Fruit fly (Drosophila melanogaster): ENCODE results near the gene B-H2.
A peak's percentile ranks its signal among the peaks of the same experiment; 100 is the strongest.

Gene B-H2

DNA sequence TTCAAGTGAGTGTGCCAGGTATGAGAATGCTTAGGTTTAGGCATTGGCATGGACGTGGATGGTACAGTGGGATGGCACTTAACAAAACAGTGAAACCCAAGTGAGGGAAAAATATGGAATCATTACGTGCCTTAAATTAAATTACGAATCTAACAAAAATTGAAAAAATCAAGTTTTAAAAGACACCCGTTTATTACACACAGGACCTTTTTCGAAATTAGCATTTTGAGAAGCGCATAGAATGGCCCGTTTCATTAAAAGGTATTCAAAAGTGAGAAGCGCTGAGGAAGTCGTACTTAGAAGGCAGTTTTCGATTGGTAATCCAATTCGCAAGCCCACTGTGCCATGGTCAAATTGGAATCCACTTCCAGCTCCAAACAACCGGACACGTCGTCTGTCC is 22.0 kb downstream of the B-H2 start (continued):
- TF ChIP-seq mld (GFP tag; IDR thresholded peaks at IDR 0.05; ENCODE audit: partially characterized antibody): no peak
- peak; percentile 1 for TF ChIP-seq CG11504 (tag; optimal IDR thresholded peaks at IDR 0.05)
- TF ChIP-seq twi (tag; optimal IDR thresholded peaks at IDR 0.05): no peak
- peak; percentile 37; the same call in 1 of the 2 replicates for TF ChIP-seq CG4404 (GFP tag; IDR thresholded peaks at IDR 0.05)
- peak; percentile 6 for TF ChIP-seq CG14710 (tag; optimal IDR thresholded peaks at IDR 0.05)
- TF ChIP-seq CG17829 (tag; optimal IDR thresholded peaks at IDR 0.05): peak; percentile 81
- TF ChIP-seq insv (GFP tag; optimal IDR thresholded peaks at IDR 0.05): peak in 1 of 2 experiments; percentile 65
- peak; percentile 41 for TF ChIP-seq CG15696 (tag; optimal IDR thresholded peaks at IDR 0.05)
- no peak for TF ChIP-seq CG33213 (GFP tag; optimal IDR thresholded peaks at IDR 0.05)
- peak; percentile 37; the same call in 2 of the 3 replicates for TF ChIP-seq row (GFP tag; IDR thresholded peaks at IDR 0.05)
- no peak for TF ChIP-seq hth (optimal IDR thresholded peaks at IDR 0.05)
- no peak for TF ChIP-seq CG10147 (GFP tag; optimal IDR thresholded peaks at IDR 0.05)
- 0 out of 3 replicates have a peak, but pooled peaks have one; percentile 17 for TF ChIP-seq zfh1 (GFP tag; IDR thresholded peaks at IDR 0.05)
- TF ChIP-seq CG9727 (GFP tag; optimal IDR thresholded peaks at IDR 0.05): peak; percentile 8
- no peak for TF ChIP-seq CG10462 (GFP tag; optimal IDR thresholded peaks at IDR 0.05)
- TF ChIP-seq CG3281 (GFP tag; optimal IDR thresholded peaks at IDR 0.05): no peak
- TF ChIP-seq phol (tag; optimal IDR thresholded peaks at IDR 0.05): peak; percentile 54
- TF ChIP-seq zen (tag; optimal IDR thresholded peaks at IDR 0.05): peak; percentile 35
- TF ChIP-seq Xrp1 (GFP tag; IDR thresholded peaks at IDR 0.05): peak; percentile 22; the same call in 1 of the 2 replicates
- peak; percentile 22 for TF ChIP-seq D19A (tag; optimal IDR thresholded peaks at IDR 0.05)
- TF ChIP-seq CG8281 (tag; optimal IDR thresholded peaks at IDR 0.05): no peak
- peak; percentile 50 for TF ChIP-seq CG2712 (tag; optimal IDR thresholded peaks at IDR 0.05)
- no peak for TF ChIP-seq fd64A (GFP tag; optimal IDR thresholded peaks at IDR 0.05)
- peak; percentile 15 for TF ChIP-seq CG10267 (tag; optimal IDR thresholded peaks at IDR 0.05)
- TF ChIP-seq gem (tag; optimal IDR thresholded peaks at IDR 0.05): peak; percentile 4
- TF ChIP-seq prd (optimal IDR thresholded peaks at IDR 0.05): no peak
- TF ChIP-seq prd (GFP tag; IDR thresholded peaks at IDR 0.05): 0 out of 3 replicates have a peak, but pooled peaks have one; percentile 15
- TF ChIP-seq her (GFP tag; optimal IDR thresholded peaks at IDR 0.05): no peak
- TF ChIP-seq MESR4 (GFP tag; optimal IDR thresholded peaks at IDR 0.05): no peak
- no peak for TF ChIP-seq so (GFP tag; IDR thresholded peaks at IDR 0.05)
- TF ChIP-seq CG2116 (GFP tag; optimal IDR thresholded peaks at IDR 0.05): no peak
- TF ChIP-seq CG4424 (GFP tag; optimal IDR thresholded peaks at IDR 0.05): peak; percentile 13
- no peak for TF ChIP-seq grau (tag; optimal IDR thresholded peaks at IDR 0.05)
- TF ChIP-seq CG13894 (tag; optimal IDR thresholded peaks at IDR 0.05): no peak
- no peak for TF ChIP-seq NK7.1 (GFP tag; optimal IDR thresholded peaks at IDR 0.05)
- no peak for TF ChIP-seq Ets97D (GFP tag; optimal IDR thresholded peaks at IDR 0.05)
- no peak for TF ChIP-seq en (GFP tag; optimal IDR thresholded peaks at IDR 0.05)

DNA sequence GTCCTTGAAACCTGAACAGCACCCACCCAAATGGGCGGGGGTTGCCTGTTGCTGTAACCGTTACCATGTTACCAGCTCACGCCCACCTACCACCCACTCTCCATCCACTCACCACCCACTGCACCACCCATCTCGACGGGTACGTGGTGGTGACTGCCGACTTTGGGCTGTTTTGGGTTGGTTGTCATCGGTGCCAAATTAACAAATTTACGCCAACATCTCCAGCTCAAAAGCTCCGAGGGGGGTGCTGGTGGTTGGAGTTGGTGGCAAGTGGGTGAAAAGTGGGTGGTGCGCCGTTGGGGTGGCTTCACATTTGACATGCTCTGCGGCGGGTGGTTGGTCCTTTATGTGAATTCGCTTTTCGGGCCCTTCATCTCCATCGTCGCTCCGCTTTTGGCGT is 25.3 kb downstream of the B-H2 start:
- no peak for TF ChIP-seq CG15601 (tag; optimal IDR thresholded peaks at IDR 0.05)
- TF ChIP-seq CG9215 (GFP tag; IDR thresholded peaks at IDR 0.05): no peak
- TF ChIP-seq Nf-YB (GFP tag; optimal IDR thresholded peaks at IDR 0.05): peak; percentile 82
- peak; percentile 45 for TF ChIP-seq scrt (GFP tag; optimal IDR thresholded peaks at IDR 0.05)
- no peak for TF ChIP-seq tio (GFP tag; optimal IDR thresholded peaks at IDR 0.05)
- TF ChIP-seq CG3407 (GFP tag; optimal IDR thresholded peaks at IDR 0.05): no peak
- no peak for TF ChIP-seq wor (GFP tag; IDR thresholded peaks at IDR 0.05)
- no peak for TF ChIP-seq CG1233 (GFP tag; optimal IDR thresholded peaks at IDR 0.05)
- TF ChIP-seq CG8290 (GFP tag; optimal IDR thresholded peaks at IDR 0.05): no peak
- TF ChIP-seq CG8290 (tag; optimal IDR thresholded peaks at IDR 0.05): no peak
- TF ChIP-seq CG10209 (GFP tag; optimal IDR thresholded peaks at IDR 0.05): no peak
- TF ChIP-seq Jarid2 (GFP tag; optimal IDR thresholded peaks at IDR 0.05): no peak
- no peak for TF ChIP-seq ab (GFP tag; optimal IDR thresholded peaks at IDR 0.05)
- TF ChIP-seq HLHmδ (GFP tag; optimal IDR thresholded peaks at IDR 0.05): no peak
- TF ChIP-seq Nf-YC (tag; optimal IDR thresholded peaks at IDR 0.05): peak; percentile 87
- TF ChIP-seq Bdp1 (GFP tag; optimal IDR thresholded peaks at IDR 0.05): no peak
- TF ChIP-seq Max (GFP tag; optimal IDR thresholded peaks at IDR 0.05): no peak

Data from whole organism, embryonic.